Worm (Caenorhabditis elegans) whole organism, mixed stage, embryonic: Measurements from ENCODE around the gene col-90.

ENCODE experiments used
- M03D4.4 ChIP-seq: sonication (generic microtip); optimal IDR thresholded peaks from 2 replicates; lab custom pipeline; 2017; ENCODE audit warnings: mild to moderate bottlenecking, missing genetic modification characterization, missing compliant biosample characterization
- bed-3 ChIP-seq: fragments of 200-800 bp; sonication (Bioruptor generic); optimal IDR thresholded peaks from 3 replicates; lab custom pipeline; 2018; ENCODE audit warnings: mild to moderate bottlenecking, missing genetic modification characterization, moderate library complexity, missing compliant biosample characterization
- ceh-39 ChIP-seq: fragments of 150-350 bp; optimal IDR thresholded peaks from 2 replicates; lab custom pipeline; 2014; ENCODE audit warnings: missing biosample characterization, missing genetic modification characterization
- ceh-43 ChIP-seq: fragments of 200-800 bp; sonication (Bioruptor generic); optimal IDR thresholded peaks from 2 replicates; lab custom pipeline; 2018; ENCODE audit warnings: mild to moderate bottlenecking, missing genetic modification characterization, moderate library complexity, missing compliant biosample characterization
- ceh-83 ChIP-seq: fragments of 200-800 bp; sonication (Bioruptor generic); optimal IDR thresholded peaks from 2 replicates; lab custom pipeline; 2018; ENCODE audit warnings: mild to moderate bottlenecking, missing genetic modification characterization, missing compliant biosample characterization
- ces-1 ChIP-seq: fragments of 150-350 bp; optimal IDR thresholded peaks from 2 replicates; lab custom pipeline; 2014; ENCODE audit warnings: missing biosample characterization, missing genetic modification reagents, missing genetic modification characterization
- cnd-1 ChIP-seq: fragments of 200-800 bp; sonication (Bioruptor generic); optimal IDR thresholded peaks from 2 replicates; lab custom pipeline; 2018; ENCODE audit warnings: mild to moderate bottlenecking, missing genetic modification characterization, missing compliant biosample characterization
- drap-1 ChIP-seq: fragments of 200-800 bp; sonication (Bioruptor generic); optimal IDR thresholded peaks from 3 replicates; lab custom pipeline; 2018; ENCODE audit warnings: mild to moderate bottlenecking, missing genetic modification characterization, missing compliant biosample characterization
- elt-1 ChIP-seq: sonication (generic microtip); optimal IDR thresholded peaks from 2 replicates; lab custom pipeline; 2017; ENCODE audit warnings: missing genetic modification characterization, mild to moderate bottlenecking, missing compliant biosample characterization, antibody characterized with exemption, moderate library complexity, borderline replicate concordance; ENCODE audit not compliant: insufficient read depth
- elt-3 ChIP-seq: fragments of 150-350 bp; optimal IDR thresholded peaks from 2 replicates; lab custom pipeline; 2014; ENCODE audit warnings: missing biosample characterization, missing genetic modification characterization
- ham-2 ChIP-seq: fragments of 200-800 bp; sonication (Bioruptor generic); optimal IDR thresholded peaks from 2 replicates; lab custom pipeline; 2018; ENCODE audit warnings: mild to moderate bottlenecking, missing genetic modification characterization, missing compliant biosample characterization
- hlh-1 ChIP-seq: fragments of 150-350 bp; optimal IDR thresholded peaks from 2 replicates; lab custom pipeline; 2014; ENCODE audit warnings: missing biosample characterization, missing genetic modification reagents, missing genetic modification characterization
- lin-13 ChIP-seq: fragments of 150-350 bp; optimal IDR thresholded peaks from 2 replicates; lab custom pipeline; 2014; ENCODE audit warnings: missing biosample characterization, missing genetic modification characterization
- lin-32 ChIP-seq: fragments of 200-800 bp; sonication (Bioruptor generic); optimal IDR thresholded peaks from 2 replicates; lab custom pipeline; 2018; ENCODE audit warnings: mild to moderate bottlenecking, missing genetic modification characterization, missing compliant biosample characterization
- lsy-2 ChIP-seq: fragments of 150-350 bp; optimal IDR thresholded peaks from 2 replicates; lab custom pipeline; 2014; ENCODE audit warnings: missing biosample characterization, missing genetic modification characterization
- mab-5 ChIP-seq: fragments of 150-350 bp; optimal IDR thresholded peaks from 2 replicates; lab custom pipeline; 2014; ENCODE audit warnings: missing biosample characterization, missing genetic modification characterization
- mep-1 ChIP-seq: fragments of 150-350 bp; optimal IDR thresholded peaks from 2 replicates; lab custom pipeline; 2017; ENCODE audit warnings: missing biosample characterization, missing genetic modification reagents, missing genetic modification characterization, inconsistent platforms
- mls-2 ChIP-seq: sonication (generic microtip); optimal IDR thresholded peaks from 2 replicates; lab custom pipeline; 2016; ENCODE audit warnings: mild to moderate bottlenecking, missing genetic modification characterization, moderate library complexity, missing compliant biosample characterization
- nhr-2 ChIP-seq: fragments of 150-350 bp; optimal IDR thresholded peaks from 2 replicates; lab custom pipeline; 2014; ENCODE audit warnings: missing biosample characterization, missing genetic modification characterization
- nhr-237 ChIP-seq: fragments of 150-350 bp; optimal IDR thresholded peaks from 2 replicates; lab custom pipeline; 2014; ENCODE audit warnings: missing biosample characterization, missing genetic modification characterization
- pha-4 ChIP-seq: fragments of 150-350 bp; optimal IDR thresholded peaks from 2 replicates; lab custom pipeline; 2018; ENCODE audit warnings: missing biosample characterization, missing genetic modification reagents, missing genetic modification characterization
- sem-2 ChIP-seq: fragments of 200-800 bp; sonication (Bioruptor generic); optimal IDR thresholded peaks from 2 replicates; lab custom pipeline; 2018; ENCODE audit warnings: mild to moderate bottlenecking, missing genetic modification characterization, missing compliant biosample characterization
- snpc-4 ChIP-seq: fragments of 150-350 bp; optimal IDR thresholded peaks from 2 replicates; lab custom pipeline; 2014; ENCODE audit warnings: missing biosample characterization, missing genetic modification characterization
- sptf-1 ChIP-seq: sonication (generic microtip); optimal IDR thresholded peaks from 2 replicates; lab custom pipeline; 2017; ENCODE audit warnings: mild to moderate bottlenecking, missing genetic modification characterization, moderate library complexity, missing compliant biosample characterization
- tbx-8 ChIP-seq: fragments of 200-800 bp; sonication (Bioruptor generic); optimal IDR thresholded peaks from 2 replicates; lab custom pipeline; 2018; ENCODE audit warnings: mild to moderate bottlenecking, missing genetic modification characterization, moderate library complexity, missing compliant biosample characterization
- unc-120 ChIP-seq: sonication (generic microtip); optimal IDR thresholded peaks from 2 replicates; lab custom pipeline; 2017; ENCODE audit warnings: missing genetic modification characterization, missing compliant biosample characterization; ENCODE audit not compliant: poor library complexity, severe bottlenecking
- unc-39 ChIP-seq: fragments of 150-350 bp; optimal IDR thresholded peaks from 2 replicates; lab custom pipeline; 2014; ENCODE audit warnings: missing biosample characterization, missing genetic modification characterization
- unc-62 ChIP-seq: fragments of 150-350 bp; optimal IDR thresholded peaks from 2 replicates; lab custom pipeline; 2014; ENCODE audit warnings: missing biosample characterization, missing genetic modification reagents, missing genetic modification characterization
- zip-8 ChIP-seq: fragments of 150-350 bp; optimal IDR thresholded peaks from 2 replicates; lab custom pipeline; 2014; ENCODE audit warnings: missing biosample characterization, missing genetic modification characterization
- ztf-11 ChIP-seq: fragments of 150-350 bp; optimal IDR thresholded peaks from 2 replicates; lab custom pipeline; 2014; ENCODE audit warnings: missing biosample characterization, missing genetic modification characterization

The col-90 gene

DNA sequence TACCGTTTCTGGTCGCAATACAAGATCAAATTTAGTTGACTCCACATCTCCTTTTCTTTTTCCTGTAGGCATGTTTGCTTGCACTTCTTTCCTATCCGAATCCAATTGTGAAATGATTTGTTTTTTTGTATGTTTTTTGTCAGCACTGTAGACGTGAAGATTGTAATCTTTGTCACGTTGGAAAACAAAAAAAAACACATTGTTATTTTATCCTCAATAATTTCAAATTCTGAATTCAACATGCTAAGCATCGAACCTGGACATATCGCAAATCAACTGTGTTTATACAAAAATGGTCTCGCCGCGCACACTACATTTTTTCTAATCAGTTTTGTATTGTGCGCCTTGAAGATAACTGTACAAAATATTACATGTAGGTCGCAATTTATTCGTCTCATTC is 35.1 kb upstream of the col-90 start, which contains the start of gene ZK688.12:
Gene ZK688.12, minus strand, starts transcription at position 101 of the 400 bp plus-strand sequence.
- TF ChIP-seq nhr-237 (tag; lab: Kevin White, UChicago) (no peak), M03D4.4 (tag; lab: Kevin White, UChicago) (no peak), lsy-2 (tag; lab: Kevin White, UChicago) (no peak), sptf-1 (tag; lab: Kevin White, UChicago) (no peak), cnd-1 (no peak), ces-1 (GFP tag; lab: Kevin White, UChicago) (no peak), mep-1 (tag; lab: Kevin White, UChicago) (no peak), mls-2 (tag; lab: Kevin White, UChicago) (no peak), zip-8 (tag; lab: Kevin White, UChicago) (no peak), lin-13 (no peak), lin-32 (GFP tag; lab: Kevin White, UChicago) (no peak), snpc-4 (no peak), mab-5 (tag; lab: Kevin White, UChicago) (no peak), sem-2 (GFP tag; lab: Kevin White, UChicago) (no peak), pha-4 (tag; lab: Kevin White, UChicago) (no peak)

ce11 chrIII:7917667-7918066 is 31.0 kb upstream of the col-90 start, which contains the start of gene gly-3:
Gene gly-3 (minus strand): TSS chrIII:7917767.
- TF ChIP-seq nhr-237 (tag; lab: Kevin White, UChicago) (no peak), ces-1 (GFP tag; lab: Kevin White, UChicago) (no peak), ztf-11 (tag; lab: Kevin White, UChicago) (no peak)

ce11 chrIII:7919823-7920222 is 28.8 kb upstream of the col-90 start, which contains the start of gene C29E4.14:
Gene C29E4.14 (plus strand): TSS chrIII:7920123.
- TF ChIP-seq cnd-1 (no peak), elt-1 (tag; lab: Kevin White, UChicago) (no peak), ceh-83 (GFP tag; lab: Kevin White, UChicago) (no peak), M03D4.4 (tag; lab: Kevin White, UChicago) (no peak), unc-120 (no peak), bed-3 (no peak), ceh-43 (GFP tag; lab: Kevin White, UChicago) (no peak), zip-8 (tag; lab: Kevin White, UChicago) (no peak)

DNA sequence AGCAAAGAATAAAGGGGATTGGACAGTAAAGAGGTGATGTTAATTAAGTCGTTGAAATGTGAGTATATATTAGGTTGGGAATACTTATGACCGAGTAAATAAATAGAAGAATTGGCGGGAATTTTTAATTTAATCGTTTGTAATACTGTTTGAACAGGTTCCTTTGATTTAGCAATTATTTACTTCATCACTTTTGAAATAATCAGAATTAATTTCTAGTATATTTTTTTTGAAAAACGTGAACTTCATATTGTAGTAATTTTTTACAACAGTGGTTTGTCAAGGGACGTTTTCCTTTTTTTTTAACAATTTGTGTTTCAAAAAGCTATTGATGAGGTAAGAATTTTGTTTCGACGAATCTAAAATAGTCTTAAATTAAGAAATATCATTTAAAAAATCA is 26.4 kb upstream of the col-90 start, which contains the start of gene C29E4.17:
Gene C29E4.17, plus strand, starts transcription at position 301 of the 400 bp plus-strand sequence.
- TF ChIP-seq hlh-1 (tag; lab: Kevin White, UChicago) (no peak), snpc-4 (no peak), lsy-2 (tag; lab: Kevin White, UChicago) (no peak), pha-4 (tag; lab: Kevin White, UChicago) (no peak), ztf-11 (tag; lab: Kevin White, UChicago) (no peak), ceh-39 (tag; lab: Kevin White, UChicago) (no peak), bed-3 (no peak), ham-2 (GFP tag; lab: Kevin White, UChicago) (no peak), lin-13 (no peak), elt-3 (tag; lab: Kevin White, UChicago) (no peak)

DNA sequence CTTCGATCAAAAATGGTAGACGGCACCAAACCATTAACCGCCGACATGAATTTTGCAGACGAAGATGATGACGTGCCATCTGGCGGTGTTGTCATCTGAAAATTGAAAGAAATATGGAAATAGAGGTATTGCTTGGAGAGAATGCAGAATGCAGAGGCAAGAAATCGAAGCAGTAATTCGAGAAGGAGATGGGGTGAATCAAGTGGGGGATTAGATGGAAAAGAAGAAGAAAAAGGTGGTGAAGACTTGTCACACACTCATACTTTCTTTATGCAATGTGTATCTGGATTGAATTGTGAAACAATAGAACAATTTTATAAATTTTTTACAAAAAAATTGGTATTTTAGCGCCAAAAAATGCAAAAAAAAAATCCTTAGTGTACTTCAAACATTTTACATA is 23.8 kb upstream of the col-90 start, which contains the start of gene tag-250:
Gene tag-250, minus strand, starts transcription at position 101 of the 400 bp plus-strand sequence.
- no peak for TF ChIP-seq ceh-39 (tag; lab: Kevin White, UChicago)
- no peak for TF ChIP-seq unc-120
- TF ChIP-seq lin-32 (GFP tag; lab: Kevin White, UChicago) = no peak
- TF ChIP-seq unc-39 (tag; lab: Kevin White, UChicago) = no peak
- no peak for TF ChIP-seq tbx-8
- no peak for TF ChIP-seq elt-1 (tag; lab: Kevin White, UChicago)
- no peak for TF ChIP-seq ceh-43 (GFP tag; lab: Kevin White, UChicago)
- no peak for TF ChIP-seq elt-3 (tag; lab: Kevin White, UChicago)
- TF ChIP-seq drap-1 (GFP tag; lab: Kevin White, UChicago) = no peak
- no peak for TF ChIP-seq nhr-2 (tag; lab: Kevin White, UChicago)
- TF ChIP-seq hlh-1 (tag; lab: Kevin White, UChicago) = no peak
- no peak for TF ChIP-seq unc-62 (GFP tag; lab: Kevin White, UChicago)
